Worm (Caenorhabditis elegans) whole organism, L2 larva: ENCODE data around the gene F55C12.2.

Experiments
- alr-1 ChIP-seq: fragments of 150-350 bp; optimal IDR thresholded peaks from 2 replicates; lab custom pipeline; 2014; ENCODE audit warnings: missing biosample characterization, missing genetic modification characterization
- aly-2 ChIP-seq: fragments of 150-350 bp; optimal IDR thresholded peaks from 2 replicates; lab custom pipeline; 2014; ENCODE audit warnings: missing biosample characterization, missing genetic modification characterization
- dmd-4 ChIP-seq: sonication (generic microtip); optimal IDR thresholded peaks from 2 replicates; lab custom pipeline; 2017; ENCODE audit warnings: missing biosample characterization, missing genetic modification characterization
- egl-27 ChIP-seq: sonication (generic microtip); optimal IDR thresholded peaks from 3 replicates; lab custom pipeline; 2017; ENCODE audit warnings: missing biosample characterization, missing genetic modification reagents, missing genetic modification characterization
- elt-3 ChIP-seq: sonication (generic microtip); optimal IDR thresholded peaks from 2 replicates; lab custom pipeline; 2017; ENCODE audit warnings: missing biosample characterization, missing genetic modification characterization
- lsy-2 ChIP-seq, 2 experiments: fragments of 150-350 bp in 1 of 2; sonication (generic microtip) in 1 of 2; optimal IDR thresholded peaks; 2 replicates each; lab custom pipeline; 2014 to 2017; ENCODE audit warnings: missing biosample characterization in 2 of 2, missing genetic modification characterization in 2 of 2
- mdl-1 ChIP-seq, 2 experiments: fragments of 150-350 bp in 1 of 2; sonication (generic microtip) in 1 of 2; optimal IDR thresholded peaks; 2 replicates each; lab custom pipeline; 2017; ENCODE audit warnings: missing biosample characterization in 2 of 2, missing genetic modification characterization in 2 of 2
- nhr-237 ChIP-seq: fragments of 150-350 bp; optimal IDR thresholded peaks from 2 replicates; lab custom pipeline; 2014; ENCODE audit warnings: missing biosample characterization, missing genetic modification characterization
- nhr-25 ChIP-seq: fragments of 150-350 bp; sonication (generic microtip); optimal IDR thresholded peaks from 3 replicates; lab custom pipeline; 2014; ENCODE audit warnings: missing biosample characterization, missing genetic modification characterization
- unc-39 ChIP-seq: fragments of 150-350 bp; optimal IDR thresholded peaks from 2 replicates; lab custom pipeline; 2014; ENCODE audit warnings: missing biosample characterization, missing genetic modification characterization

DNA sequence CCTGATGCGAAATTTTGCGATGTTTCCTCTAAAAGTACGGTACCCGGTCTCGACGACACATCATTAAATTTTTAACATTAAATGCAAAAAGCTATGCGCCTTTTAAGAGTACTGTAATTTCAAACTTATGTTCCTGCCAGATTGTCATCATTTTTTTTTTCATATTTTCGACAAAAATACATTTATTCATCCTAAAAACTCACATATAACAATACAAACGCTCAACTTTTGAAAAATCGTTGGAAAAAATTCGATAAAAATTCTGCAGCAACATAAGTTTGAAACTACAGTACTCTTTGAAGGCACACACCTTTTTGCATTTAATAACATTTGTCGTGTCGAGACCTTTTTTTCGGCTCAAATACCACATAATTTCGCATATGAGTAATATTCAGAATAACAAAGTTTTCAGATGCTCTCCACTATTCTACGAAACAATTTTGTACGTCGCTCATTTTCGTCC lies 40.4 kb downstream of the F55C12.2 start, which contains the start of gene frh-1:
- TF ChIP-seq lsy-2 (tag; optimal IDR thresholded peaks at IDR 0.05; lab: Kevin White, UChicago) (no peak), aly-2 (tag; lab: Kevin White, UChicago) (no peak), nhr-237 (tag; lab: Kevin White, UChicago) (no peak), nhr-25 (tag; lab: Kevin White, UChicago) (no peak), dmd-4 (tag; lab: Kevin White, UChicago) (no peak), alr-1 (tag; lab: Kevin White, UChicago) (no peak), egl-27 (tag; lab: Kevin White, UChicago) (no peak), unc-39 (no peak), mdl-1 (tag; optimal IDR thresholded peaks at IDR 0.05; lab: Kevin White, UChicago) (no peak), elt-3 (tag; lab: Kevin White, UChicago) (no peak)
